Worm (Caenorhabditis elegans): ENCODE data around the gene srp-7.

ce11 chrV:8198994-8199393 lies 20.1 kb downstream of the srp-7 start, which contains the start of gene F20D6.11:
- TF ChIP-seq elt-3 (tag; optimal IDR thresholded peaks at IDR 0.05), result no peak
- TF ChIP-seq nhr-6 (tag; optimal IDR thresholded peaks at IDR 0.05), result no peak
- no peak for TF ChIP-seq ama-1 (optimal IDR thresholded peaks at IDR 0.05)
- no peak for TF ChIP-seq zag-1 (tag; optimal IDR thresholded peaks at IDR 0.05)
- no peak for TF ChIP-seq nhr-12 (tag; optimal IDR thresholded peaks at IDR 0.05)
- TF ChIP-seq sma-3 (GFP tag; optimal IDR thresholded peaks at IDR 0.05), result no peak
- TF ChIP-seq alr-1 (tag; optimal IDR thresholded peaks at IDR 0.05), result no peak
